Fruit fly (Drosophila melanogaster) S2 (cell line): ENCODE data around the gene Fit2.
A peak's percentile ranks its signal among the peaks of the same experiment; 100 is the strongest.

ENCODE experiments used
- CG8478 ChIP-seq: fragments of >200 bp; optimal IDR thresholded peaks from 2 replicates; lab custom pipeline; 2018
- CTCF ChIP-seq, 2 experiments: fragments of >200 bp; optimal IDR thresholded peaks; 2 replicates each; lab custom pipeline; 2018

Gene Fit2

DNA sequence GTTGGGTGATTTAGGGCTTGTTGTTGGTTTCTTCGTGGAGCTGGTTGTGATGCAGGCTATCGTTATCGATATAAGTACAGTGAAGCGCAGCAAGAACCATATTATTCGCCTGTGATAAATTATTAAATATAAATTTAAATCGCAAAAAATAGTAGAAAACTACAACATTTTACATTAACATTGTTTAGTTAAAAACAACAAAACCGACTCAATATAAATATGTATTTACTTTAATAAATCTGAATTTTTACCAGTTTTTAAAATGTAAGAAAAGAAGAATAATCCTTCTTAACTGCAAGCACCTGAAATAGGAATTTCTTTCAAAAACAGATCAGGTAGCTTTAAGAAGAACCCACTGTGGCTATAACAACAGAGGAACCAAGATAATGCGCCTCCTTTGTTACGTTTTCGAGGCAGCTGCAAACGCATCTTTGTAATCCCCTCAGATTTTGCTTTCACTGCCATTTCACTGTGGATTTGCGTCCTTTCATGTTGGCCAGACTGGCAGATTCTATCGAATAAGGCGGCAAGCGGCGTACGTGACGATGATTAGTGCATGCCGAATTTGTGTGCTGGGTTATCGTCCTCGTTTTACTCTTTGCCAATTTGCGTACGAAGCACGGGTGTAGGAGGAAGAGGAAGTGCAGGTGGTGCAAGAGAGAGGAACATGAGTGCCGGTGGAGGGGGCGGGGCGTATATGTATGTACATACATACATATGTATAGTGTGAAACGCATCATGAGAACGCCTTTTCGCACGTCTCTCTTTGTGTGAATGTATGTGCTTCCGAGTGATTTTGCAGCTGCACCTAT, 13.4 kb upstream of the Fit2 start:
- TF ChIP-seq CTCF (optimal IDR thresholded peaks at IDR 0.05; lab: Kevin White, UChicago), result no peak

DNA sequence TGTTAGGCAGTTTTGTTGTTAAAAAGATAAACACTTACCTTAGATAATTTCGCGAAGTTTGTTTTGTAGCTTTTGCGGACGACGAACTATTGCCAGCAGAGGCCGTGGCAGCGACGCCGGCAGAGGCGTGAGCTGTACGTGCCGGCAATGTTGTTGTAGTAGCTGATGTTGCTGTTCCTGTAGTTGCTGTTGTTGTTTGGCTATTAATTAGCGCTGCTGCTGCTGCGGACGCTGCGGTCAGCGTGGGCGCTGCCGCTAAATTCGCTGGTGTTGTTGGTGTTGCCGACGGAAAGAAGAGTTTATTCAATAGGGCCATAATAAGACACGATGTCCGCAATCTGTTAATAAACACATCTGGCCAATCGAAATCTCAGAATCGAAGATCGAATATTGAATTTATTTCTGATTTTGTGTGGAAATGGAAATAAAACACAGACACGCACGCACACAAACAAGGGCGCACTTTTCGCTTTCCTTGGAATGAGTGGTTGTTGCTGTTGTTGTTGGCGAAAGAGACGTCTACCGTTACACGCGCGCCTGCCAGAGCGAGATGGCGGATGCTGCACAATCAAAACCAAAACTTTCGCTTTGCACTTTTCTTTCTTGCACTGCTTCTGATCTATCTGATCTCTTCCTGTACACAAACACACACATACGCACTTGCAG, 12.6 kb upstream of the Fit2 start:
- TF ChIP-seq CG8478 (lab: Kevin White, UChicago) (no peak), CTCF (optimal IDR thresholded peaks at IDR 0.05; lab: Kevin White, UChicago) (no peak)

DNA sequence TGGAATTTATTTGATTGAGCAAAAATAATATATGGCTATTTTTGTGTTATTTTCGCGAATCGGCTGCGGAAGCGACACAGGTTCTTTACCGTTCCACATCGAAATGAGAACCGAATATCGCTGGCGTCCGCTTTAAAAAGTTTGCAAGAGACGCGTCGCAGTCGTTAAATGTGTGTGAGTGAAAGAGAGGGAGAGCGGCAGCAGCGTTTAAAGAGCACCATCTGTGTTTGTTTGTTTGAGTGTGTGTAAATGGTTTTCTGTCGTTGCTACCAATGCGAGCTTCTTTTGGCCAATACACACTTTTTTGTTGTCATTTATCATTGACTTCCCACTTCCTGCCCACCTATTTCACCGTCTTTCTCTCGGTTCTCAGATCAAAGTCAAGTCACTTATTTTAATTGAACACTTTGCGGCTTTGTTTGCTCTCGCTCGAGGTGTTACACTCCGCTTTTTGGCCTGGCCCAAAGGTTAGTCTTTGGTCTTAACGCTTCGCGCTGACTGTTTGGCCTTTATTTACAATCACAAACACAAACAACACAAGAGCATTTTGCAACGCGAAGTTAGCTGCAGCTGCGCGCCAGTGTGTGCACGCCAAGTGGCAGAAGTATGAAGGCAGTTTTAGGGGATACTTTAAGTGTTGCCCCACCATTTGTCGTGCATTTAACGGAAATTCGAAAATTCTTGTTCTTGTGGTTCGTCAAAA, 12.0 kb upstream of the Fit2 start, which contains the start of gene CG3764:
CG3764 (minus strand) TSS at position 549 of the 703 bp plus-strand sequence.
- TF ChIP-seq CTCF (optimal IDR thresholded peaks at IDR 0.05; lab: Kevin White, UChicago), result peak in 1 of 2 experiments; percentile 27
- no peak for TF ChIP-seq CG8478 (lab: Kevin White, UChicago)

DNA sequence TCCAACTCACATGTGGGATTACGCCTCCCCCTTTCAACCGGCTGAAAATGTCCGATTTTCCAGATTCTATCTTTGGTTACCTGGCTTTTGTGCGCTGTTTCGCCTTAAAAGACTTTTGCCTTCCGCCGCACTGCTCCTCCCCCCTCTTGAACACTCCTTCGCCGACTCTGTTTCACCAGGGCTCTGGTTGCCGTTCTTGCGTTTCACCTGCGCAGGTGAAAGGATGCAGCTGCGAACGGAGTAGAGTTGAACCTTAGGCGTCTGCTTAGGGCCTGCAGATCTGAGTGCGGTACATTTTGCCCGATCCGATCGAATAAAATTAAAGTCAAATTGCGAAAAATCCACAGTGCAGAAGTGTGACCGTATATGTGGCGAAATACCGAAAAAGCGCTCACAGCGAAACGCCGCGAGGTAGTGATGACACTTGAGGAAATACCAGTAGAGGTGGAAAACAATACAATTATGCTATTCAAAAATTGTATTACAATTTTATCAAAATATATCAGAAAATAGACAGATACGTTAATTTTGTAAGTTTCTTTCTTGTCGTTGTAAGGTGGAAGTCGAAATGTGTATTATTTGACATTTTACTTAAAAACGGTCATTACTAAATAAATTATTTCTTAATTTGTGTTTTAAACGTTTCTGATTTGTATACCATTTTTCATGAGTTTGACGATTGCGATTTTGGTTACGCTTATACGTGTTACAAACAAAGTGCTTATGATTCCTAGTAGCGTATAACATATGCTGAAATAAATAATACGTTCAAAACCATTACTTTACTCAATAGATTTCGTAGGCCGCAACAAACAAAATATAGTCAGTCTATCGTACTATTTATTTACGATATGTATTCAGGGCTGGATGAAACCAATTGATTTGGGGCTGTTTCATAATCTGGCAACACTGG, 8.2 kb upstream of the Fit2 start, which contains the start of the genes CG6664 and CG7728:
CG6664 (minus strand) TSS at position 518 of the 913 bp plus-strand sequence.
CG7728 (plus strand) TSS at position 874 of the 913 bp plus-strand sequence.
- TF ChIP-seq CG8478 (lab: Kevin White, UChicago) (no peak), CTCF (optimal IDR thresholded peaks at IDR 0.05; lab: Kevin White, UChicago) (no peak)

DNA sequence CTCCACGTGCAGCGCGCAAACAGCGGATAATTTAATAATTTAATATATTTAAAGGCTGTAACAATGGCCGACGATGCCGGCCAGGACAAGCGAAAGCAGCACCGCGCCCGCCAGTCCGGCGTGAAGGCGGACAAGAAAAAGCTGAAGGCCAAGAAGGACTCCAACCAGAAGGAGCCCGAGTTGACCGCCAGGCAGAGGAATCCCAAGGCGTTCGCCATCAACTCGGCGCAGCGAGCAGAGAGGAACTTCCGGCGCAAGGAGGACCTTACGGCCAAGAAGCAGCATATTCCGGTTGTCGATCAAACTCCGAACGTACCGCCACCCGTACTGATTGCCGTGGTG, 7.6 kb upstream of the Fit2 start:
- no peak for TF ChIP-seq CTCF (optimal IDR thresholded peaks at IDR 0.05; lab: Kevin White, UChicago)
- no peak for TF ChIP-seq CG8478 (lab: Kevin White, UChicago)

DNA sequence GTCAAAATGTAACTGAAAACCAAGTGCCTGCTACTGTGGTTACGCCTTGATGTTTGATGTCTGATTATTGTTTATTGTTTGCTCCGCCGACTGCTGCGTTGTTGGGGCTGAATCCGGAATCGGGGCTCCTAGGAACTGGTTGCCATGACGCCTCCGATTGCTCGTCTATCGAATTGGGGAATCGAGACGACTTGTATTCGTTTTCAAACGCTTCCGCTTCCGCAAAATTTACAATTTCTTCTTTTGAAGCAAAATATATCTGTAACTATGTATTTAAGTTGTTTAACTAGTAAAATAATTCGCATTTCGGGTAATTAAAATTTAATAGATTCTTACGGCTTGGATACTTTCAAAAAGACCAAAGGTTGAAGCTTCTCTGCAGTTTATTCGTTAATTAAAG, 1.4 kb upstream of the Fit2 start, which contains the start of gene CG6652:
CG6652 (minus strand) TSS at position 101 of the 400 bp plus-strand sequence.
- TF ChIP-seq CTCF (optimal IDR thresholded peaks at IDR 0.05; lab: Kevin White, UChicago), result no peak
- TF ChIP-seq CG8478 (lab: Kevin White, UChicago), result no peak

DNA sequence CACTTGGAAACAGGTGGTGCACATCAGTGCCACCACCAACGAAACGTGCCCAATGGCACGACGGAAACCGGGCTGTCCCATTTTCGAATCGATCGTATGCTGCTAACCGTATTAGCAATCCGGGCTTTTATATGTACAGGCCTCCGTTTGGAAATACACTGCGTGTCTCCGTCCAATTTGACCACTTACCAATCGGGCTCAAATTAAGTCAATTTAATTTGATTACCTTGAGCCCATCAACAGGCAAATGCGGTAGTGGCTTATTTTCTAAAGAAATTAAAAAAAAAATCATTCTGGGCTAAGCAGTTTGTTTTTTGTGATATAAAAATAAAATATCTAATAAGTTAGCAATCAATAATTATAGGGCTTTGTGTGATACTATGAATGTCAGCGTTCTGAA, 487 bp upstream of the Fit2 start, which contains the start of gene a10:
a10 (minus strand) TSS at position 101 of the 400 bp plus-strand sequence.
- TF ChIP-seq CTCF (optimal IDR thresholded peaks at IDR 0.05; lab: Kevin White, UChicago) (no peak), CG8478 (lab: Kevin White, UChicago) (no peak)

DNA sequence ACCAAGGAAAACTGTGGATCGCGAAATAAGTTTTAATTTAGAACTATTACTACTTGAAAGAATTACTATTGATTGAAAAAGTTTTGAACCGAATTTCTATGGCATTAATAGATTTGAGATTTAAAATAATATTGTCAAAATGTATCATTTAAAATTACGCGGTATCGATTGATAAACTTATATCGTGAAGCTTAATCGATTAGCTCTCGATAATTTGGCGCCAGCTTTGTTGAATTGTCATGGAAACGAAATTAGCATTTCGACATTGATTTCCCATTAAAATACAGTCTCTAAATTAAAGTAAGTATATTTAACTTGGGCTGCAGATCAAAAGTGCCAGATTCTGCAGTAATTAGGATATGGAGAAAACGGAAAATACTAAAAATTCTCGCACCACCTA, 3.2 kb downstream of the Fit2 start, which contains the start of gene CG7730:
CG7730 (plus strand) TSS at position 206 of the 400 bp plus-strand sequence.
- TF ChIP-seq CTCF (optimal IDR thresholded peaks at IDR 0.05; lab: Kevin White, UChicago) (no peak), CG8478 (lab: Kevin White, UChicago) (no peak)

DNA sequence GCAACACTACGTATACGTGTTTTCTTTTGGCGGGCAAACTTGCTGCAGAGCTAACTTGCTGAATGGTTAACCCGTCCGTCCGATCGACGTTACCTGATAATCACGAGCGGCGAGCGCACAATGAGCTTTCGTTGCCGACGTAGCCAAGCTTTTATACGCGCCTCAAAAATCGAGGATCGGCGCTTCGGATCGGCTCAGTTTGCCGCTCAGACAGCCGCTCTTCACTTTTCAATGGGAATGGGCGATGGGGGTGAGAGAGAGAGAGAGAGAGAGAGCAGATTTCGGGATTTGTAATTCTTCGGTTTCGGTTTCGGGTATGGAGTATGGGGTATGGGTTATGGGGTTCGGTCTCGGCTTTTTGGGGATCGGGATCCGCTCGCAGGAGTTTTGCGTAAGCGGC, 7.8 kb downstream of the Fit2 start, which contains the start of gene Ilp8:
Ilp8 (minus strand) TSS at position 110 of the 400 bp plus-strand sequence.
- TF ChIP-seq CTCF (optimal IDR thresholded peaks at IDR 0.05; lab: Kevin White, UChicago) (no peak), CG8478 (lab: Kevin White, UChicago) (no peak)

DNA sequence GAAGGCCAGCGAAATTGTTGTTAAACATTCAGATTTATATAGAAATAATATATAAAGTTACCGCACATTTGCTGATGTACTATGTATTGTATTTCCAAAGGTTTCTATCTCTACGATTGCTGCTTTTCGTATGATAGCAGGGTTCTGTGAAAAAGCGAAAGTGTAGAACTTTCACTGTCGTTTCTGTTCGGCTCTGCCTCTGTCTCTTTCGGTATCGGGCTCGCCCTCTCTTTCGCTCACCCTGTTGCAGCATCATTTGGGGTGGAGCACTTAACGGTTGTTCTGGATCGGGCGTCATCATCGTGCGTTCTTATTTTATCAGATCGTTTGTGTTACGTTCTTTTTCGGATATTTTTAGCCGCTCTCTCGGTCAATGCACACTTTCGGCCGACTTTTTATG, 9.2 kb downstream of the Fit2 start:
- TF ChIP-seq CTCF (optimal IDR thresholded peaks at IDR 0.05; lab: Kevin White, UChicago), result no peak
- no peak for TF ChIP-seq CG8478 (lab: Kevin White, UChicago)

DNA sequence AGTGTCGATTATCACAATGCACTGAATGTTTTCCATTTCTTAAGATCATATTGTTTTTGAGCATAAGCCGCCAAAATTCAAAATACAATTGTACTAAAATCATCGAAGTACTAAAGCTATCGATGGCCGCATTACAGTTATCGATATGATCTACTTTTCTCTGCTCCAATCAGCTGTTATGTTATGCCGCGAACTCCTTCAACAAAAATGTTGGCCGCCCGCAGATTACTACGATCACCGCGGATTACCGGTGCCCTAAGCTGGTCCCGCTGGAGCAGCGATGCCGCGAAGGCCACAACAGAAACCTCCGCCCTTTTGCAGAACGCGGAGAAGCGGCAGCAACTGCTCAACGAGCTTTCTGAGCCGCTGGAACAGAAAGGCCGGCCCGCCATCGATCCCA, 11.4 kb downstream of the Fit2 start, which contains the start of gene beg:
beg (plus strand) TSS at position 177 of the 400 bp plus-strand sequence.
- no peak for TF ChIP-seq CTCF (optimal IDR thresholded peaks at IDR 0.05; lab: Kevin White, UChicago)
- TF ChIP-seq CG8478 (lab: Kevin White, UChicago), result no peak

DNA sequence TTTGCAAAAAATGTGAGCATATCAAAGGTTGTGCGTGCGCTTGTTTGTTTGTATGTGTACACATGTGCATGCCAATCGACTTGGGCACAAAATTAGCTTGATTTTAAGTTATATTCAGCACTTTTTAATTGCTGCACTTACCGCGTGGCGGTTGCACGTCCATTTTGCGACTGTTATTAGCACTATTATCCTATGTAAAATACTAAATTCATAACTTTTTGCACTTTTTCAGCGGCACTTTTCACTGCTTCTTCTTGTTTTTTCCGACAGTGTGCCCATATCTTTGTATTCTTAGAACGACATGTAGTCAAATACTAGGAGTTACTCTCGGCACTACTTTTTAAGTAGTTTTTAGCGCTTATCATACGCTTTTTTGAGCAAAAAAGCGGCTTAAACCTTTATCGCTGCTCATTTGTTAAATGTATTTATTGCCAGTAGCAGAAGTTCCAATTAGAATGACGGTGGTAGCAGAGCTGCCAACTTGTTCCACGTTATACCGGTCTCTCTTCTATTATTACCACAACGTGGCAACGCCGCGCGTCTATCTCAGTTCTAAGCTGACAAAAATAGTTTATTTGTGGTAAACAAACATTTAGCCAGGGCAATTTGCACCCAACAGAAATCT, 18.3 kb downstream of the Fit2 start, which contains the start of the genes scaf6 and Papst2:
scaf6 (minus strand) TSS at position 278 of the 625 bp plus-strand sequence.
Papst2 (plus strand) TSS at position 501 of the 625 bp plus-strand sequence.
- peak; percentile 1 to 14 for TF ChIP-seq CTCF (optimal IDR thresholded peaks at IDR 0.05; lab: Kevin White, UChicago)
- TF ChIP-seq CG8478 (lab: Kevin White, UChicago), result no peak

DNA sequence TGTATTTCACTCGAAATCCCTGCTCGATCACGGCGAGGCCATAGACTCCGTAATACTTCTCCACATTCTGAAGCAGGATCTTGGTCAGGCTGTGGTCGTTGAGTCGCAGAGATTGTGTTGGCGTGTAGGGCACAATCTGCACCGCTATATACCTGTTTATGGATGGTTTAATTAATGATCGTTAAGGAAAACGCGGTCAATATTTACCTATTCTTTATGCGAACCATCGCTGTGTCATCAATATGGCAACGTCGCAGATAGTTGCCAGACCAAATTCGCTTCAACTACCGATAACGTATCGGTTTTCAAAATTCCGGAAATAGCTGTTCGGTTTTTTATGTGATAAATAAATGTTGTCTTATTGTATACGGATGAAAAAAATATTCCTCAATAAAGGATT, 20.7 kb downstream of the Fit2 start, which contains the start of gene Pop5:
Pop5 (minus strand) TSS at position 240 of the 400 bp plus-strand sequence.
- TF ChIP-seq CG8478 (lab: Kevin White, UChicago), result no peak
- no peak for TF ChIP-seq CTCF (optimal IDR thresholded peaks at IDR 0.05; lab: Kevin White, UChicago)
